Worm (Caenorhabditis elegans): Measurements from ENCODE around the gene dhs-11.

Gene dhs-11

DNA sequence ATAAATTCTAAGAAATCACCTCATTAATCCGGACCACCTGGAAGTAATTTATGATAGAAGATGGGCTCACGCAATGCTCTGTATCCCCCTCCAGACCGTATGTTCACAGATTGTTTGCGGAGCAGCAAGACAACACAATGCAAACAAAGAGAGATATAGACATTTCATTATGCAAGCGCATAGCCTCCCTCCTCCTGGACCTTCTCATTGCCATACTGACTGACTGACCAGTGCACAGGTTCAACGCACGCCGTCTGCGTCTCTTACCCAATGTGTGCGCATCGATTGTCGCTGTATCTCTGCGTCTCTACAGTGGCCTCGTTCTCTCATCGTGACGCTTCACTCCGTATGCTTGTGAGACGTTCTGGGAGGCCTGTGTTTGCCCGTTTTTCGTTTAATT is 9.0 kb upstream of the dhs-11 start (continued):
- TF ChIP-seq attf-5 (GFP tag; optimal IDR thresholded peaks at IDR 0.05) (peak; percentile 18), lir-1 (GFP tag; conservative IDR thresholded peaks at IDR 0.05) (no peak), C17E4.6 (GFP tag; IDR thresholded peaks at IDR 0.05) (no peak), tbp1 (GFP tag; optimal IDR thresholded peaks at IDR 0.05) (no peak), hmg-1.2 (GFP tag; IDR thresholded peaks at IDR 0.05) (peak; percentile 99), snpc-1.1 (tag; optimal IDR thresholded peaks at IDR 0.05; ENCODE audit: insufficient read depth) (no peak), rpc-1 (optimal IDR thresholded peaks at IDR 0.05) (no peak), rpc-1 (tag; optimal IDR thresholded peaks at IDR 0.05) (no peak), F57A8.1 (GFP tag; optimal IDR thresholded peaks at IDR 0.05) (no peak), zim-3 (tag; optimal IDR thresholded peaks at IDR 0.05) (no peak), egl-44 (GFP tag; IDR thresholded peaks at IDR 0.05) (0 out of 2 replicates have a peak, but pooled peaks have one; percentile 23), F39B2.1 (GFP tag; IDR thresholded peaks at IDR 0.05) (no peak), Y56A3A.18 (GFP tag; IDR thresholded peaks at IDR 0.05) (no peak), ztf-6 (GFP tag; IDR thresholded peaks at IDR 0.05) (no peak), tlf-1 (GFP tag; optimal IDR thresholded peaks at IDR 0.05) (no peak), C06A6.2 (GFP tag; conservative IDR thresholded peaks at IDR 0.05) (no peak), xnd-1 (tag; optimal IDR thresholded peaks at IDR 0.05) (no peak), madf-8 (GFP tag; conservative IDR thresholded peaks at IDR 0.05) (no peak), athp-1 (tag; optimal IDR thresholded peaks at IDR 0.05) (no peak), lin-35 (GFP tag; optimal IDR thresholded peaks at IDR 0.05) (no peak), nhr-120 (GFP tag; IDR thresholded peaks at IDR 0.05) (no peak), madf-10 (tag; optimal IDR thresholded peaks at IDR 0.05) (no peak), ceh-27 (GFP tag; optimal IDR thresholded peaks at IDR 0.05) (no peak), ceh-91 (GFP tag; IDR thresholded peaks at IDR 0.05) (no peak)

DNA sequence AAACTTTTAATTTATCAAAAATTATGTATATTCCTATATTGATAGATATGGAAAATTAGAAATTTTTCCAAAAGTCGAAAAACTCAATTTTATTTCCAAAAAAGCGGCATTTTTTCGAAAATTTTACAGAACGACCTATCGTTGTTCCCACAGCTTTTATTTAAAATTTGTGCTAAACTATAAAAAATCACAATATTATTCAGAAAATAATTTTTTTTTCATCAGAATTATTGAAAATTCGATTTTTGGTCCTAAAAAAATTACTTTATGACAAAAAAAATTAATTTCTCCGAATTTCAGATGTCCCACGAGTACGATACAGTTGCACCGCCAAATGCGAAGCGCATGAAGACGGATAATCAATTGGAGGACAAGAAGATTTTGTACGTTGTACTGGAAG is 6.6 kb upstream of the dhs-11 start, which contains the start of gene emg-1:
TSS of gene emg-1 (plus strand) at position 301 of the 400 bp plus-strand sequence.
- TF ChIP-seq F23B12.7 (tag; optimal IDR thresholded peaks at IDR 0.05; ENCODE audit: insufficient read depth): no peak

DNA sequence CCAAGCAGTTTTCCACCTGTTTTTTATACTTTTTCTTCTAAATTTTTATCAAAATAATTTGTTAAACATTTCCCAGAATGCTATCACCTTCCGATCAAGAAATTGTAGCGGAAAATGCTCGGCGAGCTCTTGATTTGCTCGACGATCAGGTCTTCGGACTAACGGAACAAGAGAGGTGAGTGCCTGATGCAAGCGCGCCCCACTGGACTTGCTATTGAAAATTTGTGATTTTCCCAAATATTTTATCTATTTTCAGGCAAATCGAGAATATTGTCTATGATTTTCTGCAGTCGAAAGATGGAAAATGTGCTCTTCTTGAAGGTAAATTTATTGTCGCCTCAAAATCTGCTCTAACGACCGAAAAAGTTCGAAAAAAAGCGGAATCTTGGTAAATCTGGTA is 3.4 kb upstream of the dhs-11 start, which contains the start of gene orc-4:
TSS of gene orc-4 (plus strand) at position 77 of the 400 bp plus-strand sequence.
- TF ChIP-seq Y95B8A.8 (GFP tag; IDR thresholded peaks at IDR 0.05) (0 out of 2 replicates have a peak, but pooled peaks have one; percentile 33), hmg-20 (GFP tag; IDR thresholded peaks at IDR 0.05) (no peak), F49E8.2 (tag; optimal IDR thresholded peaks at IDR 0.05; ENCODE audit: insufficient read depth) (peak; percentile 11), mcd-1 (GFP tag; IDR thresholded peaks at IDR 0.05) (peak; percentile 75), ceh-27 (GFP tag; optimal IDR thresholded peaks at IDR 0.05) (no peak), lir-1 (GFP tag; conservative IDR thresholded peaks at IDR 0.05) (no peak)

DNA sequence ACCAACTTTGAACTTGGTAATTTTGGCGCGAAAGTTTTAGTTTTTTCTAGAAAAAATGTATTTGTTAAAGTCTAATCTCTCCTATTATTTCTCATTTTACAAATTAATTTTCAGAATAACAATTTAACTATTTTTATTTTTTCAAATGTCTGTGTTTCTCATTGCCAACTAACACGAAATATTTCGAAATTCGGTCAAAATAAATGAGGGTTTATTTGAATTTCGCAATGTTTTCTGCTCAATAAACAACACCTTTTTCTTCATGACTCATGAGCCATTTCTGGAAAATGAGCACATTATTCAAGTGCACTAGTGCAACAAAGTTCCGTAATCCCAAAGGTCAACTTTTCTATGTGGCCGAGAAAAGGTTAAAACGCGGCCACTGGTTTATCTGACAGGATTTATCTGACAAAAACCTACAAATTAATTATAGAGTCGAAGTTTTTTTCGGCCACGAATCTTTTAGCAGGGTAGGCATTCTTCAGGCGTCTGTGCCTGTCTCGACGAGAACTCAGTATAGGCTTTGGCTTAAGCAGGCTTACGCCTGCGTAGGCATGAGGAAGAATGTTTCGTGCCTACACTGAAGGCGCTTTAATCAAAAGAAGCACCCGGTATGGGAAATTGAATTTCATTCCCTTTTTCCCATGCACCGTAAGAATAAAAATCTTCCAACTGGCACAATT is 4.2 kb downstream of the dhs-11 start, which contains the start of gene Y39A1A.27:
TSS of gene Y39A1A.27 (plus strand) at position 633 of the 683 bp plus-strand sequence.
- TF ChIP-seq nfya-1 (tag; optimal IDR thresholded peaks at IDR 0.05; ENCODE audit: borderline replicate concordance, insufficient read depth) (no peak), cebp-1 (GFP tag; IDR thresholded peaks at IDR 0.05) (no peak), cebp-1 (tag; optimal IDR thresholded peaks at IDR 0.05) (peak; percentile 87)
